Fruit fly (Drosophila melanogaster): ENCODE measurements around the gene yellow-f.

- TF ChIP-seq tj (GFP tag; optimal IDR thresholded peaks at IDR 0.05) = no peak
- TF ChIP-seq CG5204 (GFP tag; optimal IDR thresholded peaks at IDR 0.05) = no peak
- TF ChIP-seq Crg-1 (GFP tag; optimal IDR thresholded peaks at IDR 0.05) = no peak
- TF ChIP-seq Clk (GFP tag; optimal IDR thresholded peaks at IDR 0.05) = no peak
- TF ChIP-seq toe (GFP tag; optimal IDR thresholded peaks at IDR 0.05) = no peak
These were observed 16.6 kb upstream of the yellow-f start, which contains the start of gene CG11656 for dm6 chr3R:13009595-13009994.

Data from whole organism, adult.